Fruit fly (Drosophila melanogaster): ENCODE results near the gene CG17803.

Gene CG17803

DNA sequence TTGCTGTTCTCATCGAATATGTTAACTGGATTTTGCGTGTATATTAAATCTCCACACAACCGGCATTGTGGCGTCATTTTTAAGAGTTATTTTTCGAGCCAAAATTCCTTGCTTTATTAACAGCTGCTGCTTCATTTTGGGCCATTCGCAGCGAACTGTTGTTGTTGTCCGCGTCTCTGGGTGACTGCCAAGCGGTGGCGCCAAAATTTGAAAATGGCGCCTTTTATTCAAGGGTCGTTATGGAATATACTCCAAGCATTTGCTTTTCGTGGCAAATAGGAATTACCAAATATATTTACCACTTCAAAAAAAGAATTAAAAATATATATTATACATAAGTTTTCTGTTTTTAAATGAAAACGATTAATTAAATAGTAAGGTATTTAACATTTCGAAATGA is 3.8 kb upstream of the CG17803 start, which contains the start of gene Nnk:
Nnk (minus strand) TSS at position 158 of the 400 bp plus-strand sequence.
- no peak for TF ChIP-seq CG17801 (GFP tag; optimal IDR thresholded peaks at IDR 0.05; ENCODE audit: partially characterized antibody)

dm6 chr3R:17803025-17803424 is 1.7 kb upstream of the CG17803 start, which contains the start of gene CG17806:
Gene CG17806 (minus strand): TSS chr3R:17803260.
- TF ChIP-seq CG17801 (GFP tag; optimal IDR thresholded peaks at IDR 0.05; ENCODE audit: partially characterized antibody), result peak; percentile 11

- TF ChIP-seq CG17801 (GFP tag; optimal IDR thresholded peaks at IDR 0.05; ENCODE audit: partially characterized antibody), result peak; percentile 64
Measured at dm6 chr3R:17798211-17798737, 3.0 kb downstream of the CG17803 start, which contains the start of gene CG7379. Gene CG7379 (minus strand): TSS chr3R:17798304.

DNA sequence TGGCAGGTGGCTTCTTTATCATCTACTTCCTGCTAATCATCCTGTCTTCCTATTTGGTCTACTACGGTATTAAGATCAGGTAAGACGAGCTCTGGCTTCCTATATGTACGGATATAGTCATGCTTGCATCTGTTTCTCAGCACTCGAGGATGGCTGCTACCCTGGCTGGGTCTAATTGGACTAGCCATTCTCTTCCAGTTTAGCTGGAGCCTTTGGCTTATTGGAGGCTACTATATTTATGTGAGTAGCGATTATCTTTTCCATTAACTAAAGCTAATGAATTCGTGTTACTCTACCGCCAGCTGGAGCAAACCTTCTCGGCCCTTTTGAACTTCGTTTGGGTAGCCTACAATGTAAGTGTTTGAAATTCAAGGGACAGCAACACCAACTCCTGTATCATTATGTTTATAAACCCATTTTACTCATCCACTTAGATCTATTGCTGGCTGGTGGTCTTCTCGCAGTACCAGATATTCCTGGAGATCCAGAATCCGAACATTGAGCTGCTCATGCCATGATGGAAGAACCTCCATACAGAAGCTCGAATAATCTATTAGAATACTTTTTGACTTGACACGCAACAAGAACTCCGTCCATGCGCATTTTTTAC is 5.6 kb downstream of the CG17803 start:
- TF ChIP-seq CG17801 (GFP tag; optimal IDR thresholded peaks at IDR 0.05; ENCODE audit: partially characterized antibody), result no peak

dm6 chr3R:17795075-17795420 is 6.3 kb downstream of the CG17803 start, which contains the start of gene pasi1:
Gene pasi1 (plus strand): TSS chr3R:17795075.
- no peak for TF ChIP-seq CG17801 (GFP tag; optimal IDR thresholded peaks at IDR 0.05; ENCODE audit: partially characterized antibody)

DNA sequence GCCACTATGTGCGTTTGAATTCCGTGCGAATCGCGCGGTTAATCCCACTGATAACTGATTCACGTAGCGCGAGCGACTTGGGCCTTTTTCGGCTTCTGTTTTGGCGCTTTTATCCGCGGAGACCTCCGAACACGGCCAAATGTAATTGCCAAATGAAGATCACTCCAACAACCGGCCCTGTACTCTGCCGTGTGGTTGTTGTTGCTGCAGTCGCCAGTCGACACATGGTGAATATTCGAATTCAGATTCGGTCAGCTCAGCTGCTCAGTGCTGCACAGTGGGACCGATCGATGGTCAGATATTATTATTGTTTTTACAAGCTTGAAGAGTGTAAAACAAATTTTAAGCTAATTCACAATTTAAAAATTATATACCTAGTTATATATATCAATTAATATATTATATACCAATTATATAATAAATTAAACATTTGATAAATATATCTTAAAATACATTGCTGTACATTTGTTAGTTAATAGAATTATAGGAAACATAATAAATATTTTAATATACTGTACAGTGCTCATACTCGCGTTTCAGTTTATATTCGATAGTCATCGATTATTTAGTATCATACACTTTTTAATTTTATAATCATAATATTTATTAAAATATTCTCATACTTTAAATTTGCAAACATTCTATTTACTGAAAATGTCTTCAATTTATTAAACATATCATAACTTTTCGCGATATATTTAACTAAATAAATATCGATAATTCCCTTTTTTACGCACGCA is 6.8 kb downstream of the CG17803 start, which contains the start of gene CG43102:
CG43102 (minus strand) TSS at position 156 of the 740 bp plus-strand sequence.
- peak; percentile 68 for TF ChIP-seq CG17801 (GFP tag; optimal IDR thresholded peaks at IDR 0.05; ENCODE audit: partially characterized antibody)

DNA sequence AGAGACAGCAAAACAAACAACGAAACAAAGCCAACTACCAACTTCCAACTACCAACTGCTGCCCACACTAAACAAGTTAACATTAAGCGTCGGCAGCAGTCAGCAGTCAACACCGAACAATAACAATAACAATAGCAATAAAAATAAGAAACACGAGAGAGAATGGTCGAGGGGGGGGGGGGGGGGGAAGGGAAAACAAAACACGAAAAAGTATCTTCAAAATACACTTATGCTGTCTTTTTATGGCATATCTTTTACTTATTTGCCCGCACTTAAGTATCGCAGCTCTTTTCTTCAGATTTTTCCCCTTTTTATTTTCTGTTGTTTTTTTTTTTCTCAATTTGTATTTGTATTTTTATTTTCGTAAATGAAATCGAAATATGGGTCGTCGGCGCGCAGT is 8.0 kb downstream of the CG17803 start:
- TF ChIP-seq CG17801 (GFP tag; optimal IDR thresholded peaks at IDR 0.05; ENCODE audit: partially characterized antibody), result peak; percentile 58

DNA sequence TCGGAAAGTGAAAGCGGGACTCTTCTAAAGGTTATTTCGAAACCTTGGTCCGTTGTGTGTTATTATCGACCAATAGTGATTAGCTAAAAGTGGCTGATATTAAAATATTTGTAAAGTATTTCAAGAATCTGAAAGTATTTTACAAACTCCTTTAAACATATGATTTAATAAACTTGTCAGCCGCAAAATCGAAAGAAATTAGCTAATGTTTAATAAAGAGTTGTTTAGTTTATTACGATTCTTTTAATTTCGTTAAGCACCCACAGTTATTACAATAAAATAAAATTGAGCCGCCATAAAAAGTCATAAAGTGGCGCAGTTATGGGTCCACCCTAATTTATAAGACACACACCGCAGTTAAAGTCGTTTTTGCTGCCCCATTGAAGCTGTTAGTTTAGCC is 11.4 kb downstream of the CG17803 start:
- TF ChIP-seq CG17801 (GFP tag; optimal IDR thresholded peaks at IDR 0.05; ENCODE audit: partially characterized antibody), result no peak

dm6 chr3R:17787780-17788179 is 13.5 kb downstream of the CG17803 start:
- no peak for TF ChIP-seq CG17801 (GFP tag; optimal IDR thresholded peaks at IDR 0.05; ENCODE audit: partially characterized antibody)

DNA sequence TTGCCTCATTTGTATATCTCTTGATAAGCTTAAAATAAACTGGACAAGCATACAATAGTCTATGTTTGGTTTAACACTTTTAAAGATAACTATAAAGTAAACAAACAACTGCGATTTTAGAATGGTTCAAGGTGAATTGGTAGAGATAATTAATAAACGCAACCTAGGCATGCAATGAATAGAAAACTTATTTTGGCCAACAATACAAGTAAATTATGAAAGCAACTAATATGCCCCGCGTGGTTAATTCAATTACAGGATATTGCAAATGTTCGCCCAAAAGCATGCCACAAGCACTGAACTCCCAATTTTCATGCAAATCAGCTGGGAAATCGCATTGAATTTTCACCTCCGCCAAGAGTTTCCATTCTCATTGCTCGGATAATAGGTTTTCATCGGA is 17.1 kb downstream of the CG17803 start:
- TF ChIP-seq CG17801 (GFP tag; optimal IDR thresholded peaks at IDR 0.05; ENCODE audit: partially characterized antibody), result no peak

- no peak for TF ChIP-seq CG17801 (GFP tag; optimal IDR thresholded peaks at IDR 0.05; ENCODE audit: partially characterized antibody)
Measured at dm6 chr3R:17783144-17783543, 18.2 kb downstream of the CG17803 start.

dm6 chr3R:17781371-17781770 is 19.9 kb downstream of the CG17803 start:
- peak; percentile 41 for TF ChIP-seq CG17801 (GFP tag; optimal IDR thresholded peaks at IDR 0.05; ENCODE audit: partially characterized antibody)

DNA sequence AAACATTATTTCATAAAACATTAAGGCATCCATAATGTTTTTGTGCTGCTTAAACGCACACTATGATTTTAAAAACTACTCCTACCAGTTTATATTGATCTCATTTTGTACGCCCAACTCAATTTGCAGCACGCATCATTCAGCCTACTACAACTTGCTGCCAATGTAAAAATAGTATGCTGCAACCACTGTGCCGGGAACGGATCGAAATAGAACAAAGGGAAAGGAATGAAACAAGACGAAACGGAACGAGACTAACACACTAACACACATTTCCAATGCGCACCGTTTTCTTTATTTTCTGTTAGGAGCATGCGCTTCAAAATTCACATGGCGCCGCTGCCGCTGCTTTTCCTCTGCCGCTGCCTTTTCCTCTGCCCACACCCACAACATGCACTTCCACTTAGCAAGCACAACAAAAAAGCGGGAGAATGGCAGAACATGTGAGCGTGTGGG is 24.3 kb downstream of the CG17803 start:
- TF ChIP-seq CG17801 (GFP tag; optimal IDR thresholded peaks at IDR 0.05; ENCODE audit: partially characterized antibody), result no peak

DNA sequence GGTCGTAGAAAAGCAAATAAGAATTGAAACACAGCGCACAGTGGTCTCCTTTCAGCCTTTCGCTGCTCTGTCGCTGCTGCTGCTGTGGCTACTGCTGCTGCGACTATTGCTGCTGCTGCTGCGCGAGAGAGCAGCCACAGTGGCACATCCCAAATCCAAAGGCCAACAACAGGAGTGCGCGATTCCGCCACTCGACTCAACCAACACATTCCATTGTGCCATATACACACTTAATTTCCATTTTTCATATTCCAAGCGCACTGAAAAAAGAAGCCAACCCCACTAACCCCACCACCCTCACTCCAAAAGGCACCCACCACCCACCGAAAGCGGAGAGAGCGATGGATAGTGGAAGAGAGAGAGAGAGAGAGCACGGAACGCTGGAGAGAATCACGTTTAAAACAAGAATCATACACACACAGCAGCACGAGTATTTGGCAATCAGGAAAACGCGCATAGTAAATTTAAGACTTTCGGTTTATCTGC is 25.2 kb downstream of the CG17803 start:
- no peak for TF ChIP-seq CG17801 (GFP tag; optimal IDR thresholded peaks at IDR 0.05; ENCODE audit: partially characterized antibody)

DNA sequence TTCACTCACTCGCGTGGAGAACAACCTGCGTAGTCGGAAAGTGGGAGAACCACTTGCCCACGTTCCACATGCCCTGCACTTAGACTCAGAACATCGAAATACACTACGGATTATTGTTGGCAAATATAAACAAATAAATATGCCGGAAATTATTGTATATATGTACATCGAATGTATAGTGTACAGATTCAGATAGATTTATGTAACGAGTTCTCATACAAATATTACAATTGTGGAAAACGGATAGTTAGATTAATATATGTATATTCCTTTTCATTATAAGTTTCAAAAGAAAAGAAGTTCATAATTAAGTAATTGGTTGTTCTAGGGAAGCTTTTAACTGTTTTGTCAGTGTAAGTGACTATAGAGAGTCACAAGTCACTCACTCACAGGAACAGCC is 26.8 kb downstream of the CG17803 start:
- no peak for TF ChIP-seq CG17801 (GFP tag; optimal IDR thresholded peaks at IDR 0.05; ENCODE audit: partially characterized antibody)

dm6 chr3R:17773893-17774292 is 27.4 kb downstream of the CG17803 start:
- TF ChIP-seq CG17801 (GFP tag; optimal IDR thresholded peaks at IDR 0.05; ENCODE audit: partially characterized antibody), result no peak
